Worm (Caenorhabditis elegans) whole organism, mixed stage, embryonic: ENCODE data around the gene fbxa-210.

ENCODE experiments used
- ces-1 ChIP-seq: fragments of 150-350 bp; optimal IDR thresholded peaks from 2 replicates; lab custom pipeline; 2014; ENCODE audit warnings: missing biosample characterization, missing genetic modification reagents, missing genetic modification characterization
- nhr-237 ChIP-seq: fragments of 150-350 bp; optimal IDR thresholded peaks from 2 replicates; lab custom pipeline; 2014; ENCODE audit warnings: missing biosample characterization, missing genetic modification characterization
- nhr-28 ChIP-seq: fragments of 150-350 bp; optimal IDR thresholded peaks from 2 replicates; lab custom pipeline; 2014; ENCODE audit warnings: missing biosample characterization, missing genetic modification characterization
- nhr-76 ChIP-seq: sonication (generic microtip); optimal IDR thresholded peaks from 2 replicates; lab custom pipeline; 2017; ENCODE audit warnings: missing biosample characterization, missing genetic modification characterization
- tbx-8 ChIP-seq: fragments of 200-800 bp; sonication (Bioruptor generic); optimal IDR thresholded peaks from 2 replicates; lab custom pipeline; 2018; ENCODE audit warnings: mild to moderate bottlenecking, missing genetic modification characterization, moderate library complexity, missing compliant biosample characterization

DNA sequence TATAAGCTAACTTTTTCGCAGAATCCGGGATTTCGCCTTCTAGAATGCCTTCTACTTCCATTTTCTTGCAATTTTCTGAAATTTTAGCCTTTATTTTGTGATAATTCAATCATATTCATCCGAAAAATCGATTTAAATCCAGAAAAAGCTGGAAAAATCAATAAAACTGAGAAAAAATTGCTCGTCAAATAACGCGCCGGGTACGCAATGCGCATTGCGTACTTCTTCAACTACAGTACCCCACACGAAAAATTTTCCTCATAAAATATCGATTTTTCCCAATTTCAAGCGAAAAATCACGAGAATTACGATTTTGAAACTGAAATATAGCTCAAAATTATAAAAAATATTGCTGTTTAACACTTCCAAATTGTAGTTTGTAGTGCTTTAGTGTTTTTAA, 5.9 kb downstream of the fbxa-210 start, which contains the start of gene Y37H2A.12:
- no peak for TF ChIP-seq nhr-76 (tag; lab: Kevin White, UChicago)
- no peak for TF ChIP-seq ces-1 (GFP tag; lab: Kevin White, UChicago)
- no peak for TF ChIP-seq nhr-237 (tag; lab: Kevin White, UChicago)
- no peak for TF ChIP-seq tbx-8 (GFP tag; lab: Kevin White, UChicago)
- TF ChIP-seq nhr-28 (tag; lab: Kevin White, UChicago): no peak
